Worm (Caenorhabditis elegans) whole organism, midembryonic: ENCODE results near the gene daf-6.

Experiments
- T22C8.4 ChIP-seq: fragments of 200-800 bp; sonication (Bioruptor generic); IDR thresholded peaks from 2 replicates; pipeline ENCODE4 v1.3.6; 2022; ENCODE audit warnings: missing genetic modification characterization, missing compliant biosample characterization
- klf-2 ChIP-seq: fragments of 200-800 bp; sonication (Bioruptor generic); conservative IDR thresholded peaks from 2 replicates; pipeline ENCODE4 v1.3.6; 2022; ENCODE audit warnings: missing genetic modification reagents, missing genetic modification characterization, missing compliant biosample characterization

- no peak for TF ChIP-seq klf-2 (GFP tag; lab: Robert Waterston, UW)
- no peak for TF ChIP-seq T22C8.4 (GFP tag; lab: Robert Waterston, UW)
Measured at ce11 chrX:14861752-14862151, 26.5 kb upstream of the daf-6 start, which contains the start of gene dmd-4.
